Worm (Caenorhabditis elegans): ENCODE measurements around the gene glb-4.

DNA sequence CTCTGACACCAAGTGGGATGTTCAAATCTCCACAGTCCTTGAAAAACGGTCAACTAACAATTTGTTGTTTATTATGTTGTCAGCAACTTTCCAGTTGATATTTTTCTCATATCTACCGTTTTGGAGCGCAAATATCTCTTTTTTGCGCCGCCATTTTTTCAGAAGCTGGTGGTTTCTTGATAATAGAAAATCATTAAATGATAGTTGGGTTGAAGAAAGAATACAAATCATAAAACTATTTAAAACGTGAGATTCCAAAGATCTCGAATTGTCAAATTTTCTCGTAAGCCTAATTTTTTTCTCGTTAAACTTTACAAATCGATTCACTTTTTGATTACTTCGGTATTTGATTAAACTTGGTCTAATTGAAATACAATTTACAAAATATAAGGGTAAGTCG is 18.6 kb downstream of the glb-4 start, which contains the start of gene rpl-42:
- TF ChIP-seq ama-1 (optimal IDR thresholded peaks at IDR 0.05) (no peak), nhr-28 (tag; optimal IDR thresholded peaks at IDR 0.05) (no peak), pha-4 (tag; optimal IDR thresholded peaks at IDR 0.05) (no peak), ceh-9 (tag; optimal IDR thresholded peaks at IDR 0.05) (no peak), elt-3 (tag; optimal IDR thresholded peaks at IDR 0.05) (no peak), nhr-11 (tag; optimal IDR thresholded peaks at IDR 0.05) (no peak), nhr-237 (tag; optimal IDR thresholded peaks at IDR 0.05) (no peak), nhr-77 (tag; optimal IDR thresholded peaks at IDR 0.05) (no peak), unc-39 (tag; optimal IDR thresholded peaks at IDR 0.05) (no peak), mdl-1 (tag; optimal IDR thresholded peaks at IDR 0.05) (no peak), snpc-4 (tag; optimal IDR thresholded peaks at IDR 0.05) (no peak), skn-1 (tag; optimal IDR thresholded peaks at IDR 0.05) (no peak)
